Worm (Caenorhabditis elegans) whole organism, L4 larva: Measurements from ENCODE around the gene H03A11.13.

Experiments used
- F44E2.7 ChIP-seq: fragments of 200-800 bp; sonication (Bioruptor generic); IDR thresholded peaks from 2 replicates; pipeline ENCODE4 v2.1.2; 2022; ENCODE audit warnings: missing genetic modification characterization, missing compliant biosample characterization
- aha-1 ChIP-seq: fragments of 150-350 bp; peaks from one replicate; lab custom pipeline; 2014; ENCODE audit warnings: missing biosample characterization, missing genetic modification characterization
- aly-2 ChIP-seq: sonication (generic microtip); optimal IDR thresholded peaks from 2 replicates; lab custom pipeline; 2018; ENCODE audit warnings: missing biosample characterization, missing genetic modification characterization
- arid-1 ChIP-seq: fragments of 200-800 bp; sonication (Bioruptor generic); conservative IDR thresholded peaks from 2 replicates; pipeline ENCODE4 v1.3.6; 2022; ENCODE audit warnings: missing genetic modification reagents, missing genetic modification characterization, missing compliant biosample characterization
- ceh-28 ChIP-seq: fragments of 150-350 bp; optimal IDR thresholded peaks from 2 replicates; lab custom pipeline; 2014; ENCODE audit warnings: missing biosample characterization, missing genetic modification reagents, missing genetic modification characterization
- ceh-44 ChIP-seq: fragments of 200-800 bp; sonication (Bioruptor generic); IDR thresholded peaks from 2 replicates; pipeline ENCODE4 v1.3.6; 2022; ENCODE audit warnings: missing genetic modification reagents, missing genetic modification characterization, missing compliant biosample characterization
- ceh-62 ChIP-seq: sonication (generic microtip); optimal IDR thresholded peaks from 2 replicates; lab custom pipeline; 2017; ENCODE audit warnings: missing biosample characterization, missing genetic modification characterization
- daf-16 ChIP-seq, 3 experiments: sonication (generic microtip); optimal IDR thresholded peaks; 2 replicates each; lab custom pipeline; 2016 to 2017; ENCODE audit warnings: missing genetic modification characterization in 3 of 3, missing genetic modification reagents in 3 of 3, mild to moderate bottlenecking in 2 of 3, missing compliant biosample characterization in 2 of 3, missing biosample characterization in 1 of 3, moderate library complexity in 1 of 3
- daf-8 ChIP-seq: fragments of 200-800 bp; sonication (Bioruptor generic); IDR thresholded peaks from 2 replicates; pipeline ENCODE4 v1.3.6; 2022; ENCODE audit warnings: missing genetic modification characterization, missing compliant biosample characterization
- dmd-6 ChIP-seq: fragments of 200-800 bp; sonication (Bioruptor generic); IDR thresholded peaks from 2 replicates; pipeline ENCODE4 v1.3.6; 2022; ENCODE audit warnings: missing genetic modification reagents, missing genetic modification characterization, missing compliant biosample characterization
- dpl-1 ChIP-seq: fragments of 150-350 bp; optimal IDR thresholded peaks from 2 replicates; lab custom pipeline; 2014; ENCODE audit warnings: missing biosample characterization, missing genetic modification reagents, missing genetic modification characterization
- gei-8 ChIP-seq: fragments of 200-800 bp; sonication (Bioruptor generic); optimal IDR thresholded peaks from 2 replicates; lab custom pipeline; 2018; ENCODE audit warnings: mild to moderate bottlenecking, missing genetic modification characterization, missing compliant biosample characterization
- hlh-11 ChIP-seq: fragments of 200-800 bp; sonication (Bioruptor generic); optimal IDR thresholded peaks from 2 replicates; lab custom pipeline; 2018; ENCODE audit warnings: mild to moderate bottlenecking, missing genetic modification characterization, missing compliant biosample characterization
- hlh-30 ChIP-seq: sonication (generic microtip); optimal IDR thresholded peaks from 2 replicates; lab custom pipeline; 2017; ENCODE audit warnings: antibody characterized with exemption, mild to moderate bottlenecking, missing genetic modification characterization, missing compliant biosample characterization; ENCODE audit not compliant: insufficient read depth
- lim-7 ChIP-seq: fragments of 200-800 bp; sonication (Bioruptor generic); IDR thresholded peaks from 2 replicates; pipeline ENCODE4 v1.3.6; 2022; ENCODE audit warnings: missing genetic modification characterization, missing compliant biosample characterization
- lin-29 ChIP-seq: fragments of 200-800 bp; sonication (Bioruptor generic); IDR thresholded peaks from 2 replicates; pipeline ENCODE4 v1.3.6; 2022; ENCODE audit warnings: missing genetic modification reagents, missing genetic modification characterization, missing compliant biosample characterization
- madf-9 ChIP-seq: fragments of 200-800 bp; sonication (Bioruptor generic); conservative IDR thresholded peaks from 2 replicates; pipeline ENCODE4 v1.3.6; 2022; ENCODE audit warnings: missing genetic modification reagents, missing genetic modification characterization, missing compliant biosample characterization
- mdt-29 ChIP-seq: fragments of 200-800 bp; sonication (Bioruptor generic); IDR thresholded peaks from 2 replicates; pipeline ENCODE4 v1.3.6; 2022; ENCODE audit warnings: missing genetic modification reagents, missing genetic modification characterization, missing compliant biosample characterization
- mes-2 ChIP-seq: sonication (generic microtip); optimal IDR thresholded peaks from 2 replicates; lab custom pipeline; 2016; ENCODE audit warnings: missing genotype, mild to moderate bottlenecking, missing genetic modification characterization, missing compliant biosample characterization; ENCODE audit not compliant: poor library complexity, severe bottlenecking
- nhr-10 ChIP-seq: fragments of 150-350 bp; optimal IDR thresholded peaks from 2 replicates; lab custom pipeline; 2014; ENCODE audit warnings: missing biosample characterization, missing genetic modification characterization
- nhr-111 ChIP-seq: fragments of 200-800 bp; sonication (Bioruptor generic); optimal IDR thresholded peaks from 2 replicates; lab custom pipeline; 2018; ENCODE audit warnings: mild to moderate bottlenecking, missing genetic modification characterization, missing compliant biosample characterization
- nhr-237 ChIP-seq: sonication (generic microtip); optimal IDR thresholded peaks from 2 replicates; lab custom pipeline; 2017; ENCODE audit warnings: missing biosample characterization, missing genetic modification characterization
- nhr-25 ChIP-seq: sonication (generic microtip); optimal IDR thresholded peaks from 2 replicates; lab custom pipeline; 2017; ENCODE audit warnings: missing genetic modification characterization, mild to moderate bottlenecking, missing compliant biosample characterization, antibody characterized with exemption, moderate library complexity, borderline replicate concordance; ENCODE audit not compliant: insufficient read depth
- nhr-28 ChIP-seq: fragments of 150-350 bp; optimal IDR thresholded peaks from 2 replicates; lab custom pipeline; 2014; ENCODE audit warnings: missing biosample characterization, missing genetic modification characterization
- nhr-41 ChIP-seq: fragments of 200-800 bp; sonication (Bioruptor generic); IDR thresholded peaks from 2 replicates; pipeline ENCODE4 v1.3.6; 2022; ENCODE audit warnings: missing genetic modification reagents, missing genetic modification characterization, missing compliant biosample characterization
- nhr-6 ChIP-seq: fragments of 150-350 bp; optimal IDR thresholded peaks from 2 replicates; lab custom pipeline; 2014; ENCODE audit warnings: missing biosample characterization, missing genetic modification characterization
- nhr-76 ChIP-seq: fragments of 150-350 bp; optimal IDR thresholded peaks from 2 replicates; lab custom pipeline; 2014; ENCODE audit warnings: missing biosample characterization, missing genetic modification characterization
- pha-4 ChIP-seq, 2 experiments: fragments of 150-350 bp in 1 of 2; fragments of 200-800 bp in 1 of 2; sonication (Bioruptor generic) in 1 of 2; IDR thresholded peaks in 1 of 2; optimal IDR thresholded peaks in 1 of 2; 2 replicates each; pipeline versions ENCODE4 v1.3.6 to Lab custom; 2014 to 2022; ENCODE audit warnings: missing genetic modification characterization in 2 of 2, missing genetic modification reagents in 2 of 2, missing biosample characterization in 1 of 2, missing compliant biosample characterization in 1 of 2
- pqm-1 ChIP-seq: sonication (generic microtip); optimal IDR thresholded peaks from 2 replicates; lab custom pipeline; 2017; ENCODE audit warnings: missing biosample characterization, missing genetic modification characterization
- rbr-2 ChIP-seq: sonication (generic microtip); optimal IDR thresholded peaks from 2 replicates; lab custom pipeline; 2016; ENCODE audit warnings: missing genotype, missing genetic modification characterization, missing compliant biosample characterization
- saeg-2 ChIP-seq: fragments of 200-800 bp; sonication (Bioruptor generic); IDR thresholded peaks from 2 replicates; pipeline ENCODE4 v1.3.6; 2022; ENCODE audit warnings: missing genetic modification reagents, missing genetic modification characterization, missing compliant biosample characterization
- snpc-1.2 ChIP-seq: fragments of 200-800 bp; sonication (Bioruptor generic); IDR thresholded peaks from 2 replicates; pipeline ENCODE4 v1.3.6; 2022; ENCODE audit warnings: missing genetic modification reagents, missing genetic modification characterization, missing compliant biosample characterization
- spr-1 ChIP-seq: sonication (generic microtip); optimal IDR thresholded peaks from 2 replicates; lab custom pipeline; 2016; ENCODE audit warnings: mild to moderate bottlenecking, missing genetic modification characterization, missing compliant biosample characterization
- tag-97 ChIP-seq: fragments of 200-800 bp; sonication (Bioruptor generic); IDR thresholded peaks from 2 replicates; pipeline ENCODE4 v1.3.6; 2022; ENCODE audit warnings: missing genetic modification characterization, missing compliant biosample characterization
- unc-130 ChIP-seq: sonication (generic microtip); optimal IDR thresholded peaks from 2 replicates; lab custom pipeline; 2016; ENCODE audit warnings: missing genetic modification reagents, missing genetic modification characterization, missing compliant biosample characterization
- vab-7 ChIP-seq: fragments of 200-800 bp; sonication (Bioruptor generic); IDR thresholded peaks from 2 replicates; pipeline ENCODE4 v1.3.6; 2022; ENCODE audit warnings: missing genetic modification reagents, missing genetic modification characterization, missing compliant biosample characterization
- ztf-7 ChIP-seq: fragments of 150-350 bp; optimal IDR thresholded peaks from 2 replicates; lab custom pipeline; 2014; ENCODE audit warnings: missing biosample characterization, missing genetic modification characterization

Gene H03A11.13

ce11 chrX:15246595-15246994, 33.6 kb upstream of the H03A11.13 start:
- peak; percentile 26 for TF ChIP-seq dpl-1 (GFP tag; lab: Kevin White, UChicago)
- TF ChIP-seq arid-1, result no peak
- no peak for TF ChIP-seq ceh-62
- peak; percentile 54 for TF ChIP-seq nhr-28 (tag; lab: Kevin White, UChicago)
- no peak for TF ChIP-seq pha-4 (GFP tag; IDR thresholded peaks at IDR 0.05; lab: Robert Waterston, UW)
- TF ChIP-seq pha-4 (tag; optimal IDR thresholded peaks at IDR 0.05; lab: Kevin White, UChicago), result peak; percentile 65
- peak; percentile 24 for TF ChIP-seq mes-2 (tag; lab: Kevin White, UChicago)
- TF ChIP-seq hlh-11 (tag; lab: Kevin White, UChicago), result peak; percentile 65
- TF ChIP-seq nhr-76, result no peak
- TF ChIP-seq hlh-30 (tag; lab: Kevin White, UChicago), result peak; percentile 35
- peak; percentile 51; the same call in 1 of the 2 replicates for TF ChIP-seq lin-29 (GFP tag; lab: Robert Waterston, UW)
- TF ChIP-seq nhr-6 (tag; lab: Kevin White, UChicago), result peak; percentile 60
- peak; percentile 71 for TF ChIP-seq aha-1 (tag; lab: Kevin White, UChicago)
- no peak for TF ChIP-seq daf-16 (GFP tag; optimal IDR thresholded peaks at IDR 0.05; lab: Kevin White, UChicago)
- TF ChIP-seq daf-16 (tag; optimal IDR thresholded peaks at IDR 0.05; lab: Kevin White, UChicago), result peak; percentile 65
- no peak for TF ChIP-seq saeg-2 (GFP tag; lab: Robert Waterston, UW)
- peak; percentile 60 for TF ChIP-seq nhr-25 (tag; lab: Kevin White, UChicago)

- TF ChIP-seq daf-8 (GFP tag; lab: Robert Waterston, UW), result no peak
- TF ChIP-seq lim-7 (GFP tag; lab: Robert Waterston, UW), result no peak
- no peak for TF ChIP-seq nhr-10 (tag; lab: Kevin White, UChicago)
- no peak for TF ChIP-seq nhr-237 (tag; lab: Kevin White, UChicago)
- TF ChIP-seq F44E2.7, result no peak
- TF ChIP-seq madf-9, result no peak
- TF ChIP-seq gei-8 (GFP tag; lab: Kevin White, UChicago), result no peak
- no peak for TF ChIP-seq nhr-76
- no peak for TF ChIP-seq ceh-44
- no peak for TF ChIP-seq ztf-7 (tag; lab: Kevin White, UChicago)
- no peak for TF ChIP-seq snpc-1.2
- no peak for TF ChIP-seq ceh-28 (tag; lab: Kevin White, UChicago)
- no peak for TF ChIP-seq spr-1 (tag; lab: Kevin White, UChicago)
- TF ChIP-seq nhr-41 (GFP tag; lab: Robert Waterston, UW), result no peak
- no peak for TF ChIP-seq pqm-1
- TF ChIP-seq nhr-111 (GFP tag; lab: Kevin White, UChicago), result no peak
- no peak for TF ChIP-seq unc-130 (GFP tag; lab: Kevin White, UChicago)
- no peak for TF ChIP-seq aly-2 (tag; lab: Kevin White, UChicago)
- TF ChIP-seq tag-97 (GFP tag; lab: Robert Waterston, UW), result no peak
Observed at ce11 chrX:15246182-15246581, 33.1 kb upstream of the H03A11.13 start, which contains the start of gene piki-1. TSS of gene piki-1 (minus strand) at chrX:15246399.

- TF ChIP-seq rbr-2 (no peak), snpc-1.2 (peak; percentile 70; the same call in 1 of the 2 replicates), mdt-29 (GFP tag; lab: Robert Waterston, UW) (0 out of 2 replicates have a peak, but pooled peaks have one; percentile 40), ceh-44 (no peak), dmd-6 (GFP tag; lab: Robert Waterston, UW) (no peak), vab-7 (peak; percentile 54; the same call in 1 of the 2 replicates), lim-7 (GFP tag; lab: Robert Waterston, UW) (peak; percentile 55; the same call in 1 of the 2 replicates)
Observed at ce11 chrX:15242726-15243125, 29.7 kb upstream of the H03A11.13 start.
